Worm (Caenorhabditis elegans) whole organism, L4 larva: ENCODE measurements around the gene asps-1.

Source experiments
- D1046.2 ChIP-seq: fragments of 200-800 bp; sonication (Bioruptor generic); IDR thresholded peaks from 2 replicates; pipeline ENCODE4 v1.3.6; 2022; ENCODE audit warnings: missing genetic modification characterization, missing compliant biosample characterization
- F37D6.2 ChIP-seq: sonication (generic microtip); optimal IDR thresholded peaks from 2 replicates; lab custom pipeline; 2016; ENCODE audit warnings: mild to moderate bottlenecking, missing genetic modification characterization, missing compliant biosample characterization
- F44E2.7 ChIP-seq: fragments of 200-800 bp; sonication (Bioruptor generic); IDR thresholded peaks from 2 replicates; pipeline ENCODE4 v2.1.2; 2022; ENCODE audit warnings: missing genetic modification characterization, missing compliant biosample characterization
- R02D3.7 ChIP-seq: fragments of 150-350 bp; sonication (generic microtip); optimal IDR thresholded peaks from 3 replicates; lab custom pipeline; 2014; ENCODE audit warnings: missing biosample characterization, missing genetic modification characterization
- T26A8.4 ChIP-seq: fragments of 200-800 bp; sonication (Bioruptor generic); IDR thresholded peaks from 2 replicates; pipeline ENCODE4 v1.3.6; 2022; ENCODE audit warnings: missing genetic modification characterization, missing compliant biosample characterization
- Y105C5A.15 ChIP-seq: fragments of 200-800 bp; sonication (Bioruptor generic); IDR thresholded peaks from 2 replicates; pipeline ENCODE4 v1.3.6; 2022; ENCODE audit warnings: missing genetic modification characterization, missing compliant biosample characterization
- Y48G9A.11 ChIP-seq: fragments of 200-800 bp; sonication (Bioruptor generic); IDR thresholded peaks from 2 replicates; pipeline ENCODE4 v1.3.6; 2022; ENCODE audit warnings: missing genetic modification reagents, missing genetic modification characterization, missing compliant biosample characterization
- Y5F2A.4 ChIP-seq: fragments of 200-800 bp; sonication (Bioruptor generic); optimal IDR thresholded peaks from 2 replicates; lab custom pipeline; 2018; ENCODE audit warnings: mild to moderate bottlenecking, missing genetic modification characterization, missing compliant biosample characterization
- ZK546.5 ChIP-seq, 2 experiments: sonication (generic microtip); optimal IDR thresholded peaks; 2 replicates each; lab custom pipeline; 2017; ENCODE audit warnings: missing biosample characterization in 2 of 2, missing genetic modification characterization in 2 of 2
- aly-2 ChIP-seq: sonication (generic microtip); optimal IDR thresholded peaks from 2 replicates; lab custom pipeline; 2018; ENCODE audit warnings: missing biosample characterization, missing genetic modification characterization
- arid-1 ChIP-seq: fragments of 200-800 bp; sonication (Bioruptor generic); conservative IDR thresholded peaks from 2 replicates; pipeline ENCODE4 v1.3.6; 2022; ENCODE audit warnings: missing genetic modification reagents, missing genetic modification characterization, missing compliant biosample characterization
- ceh-20 ChIP-seq: fragments of 200-800 bp; sonication (Bioruptor generic); IDR thresholded peaks from 2 replicates; pipeline ENCODE4 v1.3.6; 2022; ENCODE audit warnings: missing genetic modification reagents, missing genetic modification characterization, missing compliant biosample characterization
- ceh-44 ChIP-seq: fragments of 200-800 bp; sonication (Bioruptor generic); IDR thresholded peaks from 2 replicates; pipeline ENCODE4 v1.3.6; 2022; ENCODE audit warnings: missing genetic modification reagents, missing genetic modification characterization, missing compliant biosample characterization
- cey-2 ChIP-seq: sonication (generic microtip); optimal IDR thresholded peaks from 3 replicates; lab custom pipeline; 2017; ENCODE audit warnings: missing genetic modification characterization, mild to moderate bottlenecking, missing compliant biosample characterization, antibody characterized with exemption, borderline replicate concordance; ENCODE audit not compliant: insufficient read depth
- ctbp-1 ChIP-seq: fragments of 200-800 bp; sonication (Bioruptor generic); IDR thresholded peaks from 2 replicates; pipeline ENCODE4 v1.3.6; 2022; ENCODE audit warnings: missing genetic modification reagents, missing genetic modification characterization, missing compliant biosample characterization
- daf-12 ChIP-seq: fragments of 150-350 bp; optimal IDR thresholded peaks from 2 replicates; lab custom pipeline; 2014; ENCODE audit warnings: missing biosample characterization, missing genetic modification reagents, missing genetic modification characterization
- dmd-6 ChIP-seq: fragments of 200-800 bp; sonication (Bioruptor generic); IDR thresholded peaks from 2 replicates; pipeline ENCODE4 v1.3.6; 2022; ENCODE audit warnings: missing genetic modification reagents, missing genetic modification characterization, missing compliant biosample characterization
- dmd-9 ChIP-seq: fragments of 200-800 bp; sonication (Bioruptor generic); IDR thresholded peaks from 2 replicates; pipeline ENCODE4 v1.3.6; 2022; ENCODE audit warnings: missing genetic modification reagents, missing genetic modification characterization, missing compliant biosample characterization
- dve-1 ChIP-seq: sonication (generic microtip); optimal IDR thresholded peaks from 2 replicates; lab custom pipeline; 2017; ENCODE audit warnings: antibody characterized with exemption, mild to moderate bottlenecking, missing genetic modification characterization, missing compliant biosample characterization; ENCODE audit not compliant: insufficient read depth
- egl-27 ChIP-seq: sonication (generic microtip); optimal IDR thresholded peaks from 3 replicates; lab custom pipeline; 2017; ENCODE audit warnings: missing biosample characterization, missing genetic modification reagents, missing genetic modification characterization
- gei-8 ChIP-seq: fragments of 200-800 bp; sonication (Bioruptor generic); optimal IDR thresholded peaks from 2 replicates; lab custom pipeline; 2018; ENCODE audit warnings: mild to moderate bottlenecking, missing genetic modification characterization, missing compliant biosample characterization
- hif-1 ChIP-seq, 2 experiments: sonication (generic microtip); optimal IDR thresholded peaks; 2 replicates each; lab custom pipeline; 2016 to 2017; ENCODE audit warnings: missing compliant biosample characterization in 2 of 2, missing genetic modification characterization in 2 of 2, missing genetic modification reagents in 2 of 2, missing genotype in 2 of 2, mild to moderate bottlenecking in 1 of 2
- hlh-11 ChIP-seq: fragments of 200-800 bp; sonication (Bioruptor generic); optimal IDR thresholded peaks from 2 replicates; lab custom pipeline; 2018; ENCODE audit warnings: mild to moderate bottlenecking, missing genetic modification characterization, missing compliant biosample characterization
- hlh-30 ChIP-seq: sonication (generic microtip); optimal IDR thresholded peaks from 2 replicates; lab custom pipeline; 2017; ENCODE audit warnings: antibody characterized with exemption, mild to moderate bottlenecking, missing genetic modification characterization, missing compliant biosample characterization; ENCODE audit not compliant: insufficient read depth
- hmg-1.1 ChIP-seq: fragments of 200-800 bp; sonication (Bioruptor generic); IDR thresholded peaks from 2 replicates; pipeline ENCODE4 v1.3.6; 2022; ENCODE audit warnings: missing genetic modification reagents, missing genetic modification characterization, missing compliant biosample characterization
- jun-1 ChIP-seq: fragments of 150-350 bp; optimal IDR thresholded peaks from 2 replicates; lab custom pipeline; 2014; ENCODE audit warnings: missing biosample characterization, missing genetic modification reagents, missing genetic modification characterization
- lim-7 ChIP-seq: fragments of 200-800 bp; sonication (Bioruptor generic); IDR thresholded peaks from 2 replicates; pipeline ENCODE4 v1.3.6; 2022; ENCODE audit warnings: missing genetic modification characterization, missing compliant biosample characterization
- lin-1 ChIP-seq: fragments of 200-800 bp; sonication (Bioruptor generic); IDR thresholded peaks from 2 replicates; pipeline ENCODE4 v1.3.6; 2022; ENCODE audit warnings: missing genetic modification reagents, missing genetic modification characterization, missing compliant biosample characterization
- lin-13 ChIP-seq: fragments of 150-350 bp; optimal IDR thresholded peaks from 2 replicates; lab custom pipeline; 2014; ENCODE audit warnings: missing biosample characterization, missing genetic modification reagents, missing genetic modification characterization
- lin-15B ChIP-seq: fragments of 150-350 bp; sonication (generic microtip); optimal IDR thresholded peaks from 3 replicates; lab custom pipeline; 2014; ENCODE audit warnings: missing biosample characterization, missing genetic modification characterization
- lin-38 ChIP-seq: fragments of 200-800 bp; sonication (Bioruptor generic); IDR thresholded peaks from 2 replicates; pipeline ENCODE4 v1.3.6; 2022; ENCODE audit warnings: missing genetic modification reagents, missing genetic modification characterization, missing compliant biosample characterization
- mdt-29 ChIP-seq: fragments of 200-800 bp; sonication (Bioruptor generic); IDR thresholded peaks from 2 replicates; pipeline ENCODE4 v1.3.6; 2022; ENCODE audit warnings: missing genetic modification reagents, missing genetic modification characterization, missing compliant biosample characterization
- mep-1 ChIP-seq: fragments of 150-350 bp; sonication (generic microtip); optimal IDR thresholded peaks from 3 replicates; lab custom pipeline; 2014; ENCODE audit warnings: missing biosample characterization, missing genetic modification characterization
- mxl-3 ChIP-seq: fragments of 200-800 bp; sonication (Bioruptor generic); optimal IDR thresholded peaks from 2 replicates; lab custom pipeline; 2018; ENCODE audit warnings: mild to moderate bottlenecking, missing genetic modification characterization, missing compliant biosample characterization
- nhr-102 ChIP-seq: sonication (generic microtip); optimal IDR thresholded peaks from 2 replicates; lab custom pipeline; 2016; ENCODE audit warnings: mild to moderate bottlenecking, missing genetic modification characterization, moderate library complexity, missing compliant biosample characterization
- nhr-111 ChIP-seq: fragments of 200-800 bp; sonication (Bioruptor generic); optimal IDR thresholded peaks from 2 replicates; lab custom pipeline; 2018; ENCODE audit warnings: mild to moderate bottlenecking, missing genetic modification characterization, missing compliant biosample characterization
- nhr-237 ChIP-seq: sonication (generic microtip); optimal IDR thresholded peaks from 2 replicates; lab custom pipeline; 2017; ENCODE audit warnings: missing biosample characterization, missing genetic modification characterization
- nhr-28 ChIP-seq: fragments of 150-350 bp; optimal IDR thresholded peaks from 2 replicates; lab custom pipeline; 2014; ENCODE audit warnings: missing biosample characterization, missing genetic modification characterization
- nhr-48 ChIP-seq: sonication (generic microtip); optimal IDR thresholded peaks from 2 replicates; lab custom pipeline; 2016; ENCODE audit warnings: mild to moderate bottlenecking, missing genetic modification characterization, missing compliant biosample characterization
- nhr-77 ChIP-seq: fragments of 150-350 bp; optimal IDR thresholded peaks from 2 replicates; lab custom pipeline; 2014; ENCODE audit warnings: missing biosample characterization, missing genetic modification characterization
- pqm-1 ChIP-seq: sonication (generic microtip); optimal IDR thresholded peaks from 2 replicates; lab custom pipeline; 2017; ENCODE audit warnings: missing biosample characterization, missing genetic modification characterization
- saeg-2 ChIP-seq: fragments of 200-800 bp; sonication (Bioruptor generic); IDR thresholded peaks from 2 replicates; pipeline ENCODE4 v1.3.6; 2022; ENCODE audit warnings: missing genetic modification reagents, missing genetic modification characterization, missing compliant biosample characterization
- set-16 ChIP-seq: fragments of 200-800 bp; sonication (Bioruptor generic); IDR thresholded peaks from 2 replicates; pipeline ENCODE4 v1.3.6; 2022; ENCODE audit warnings: missing genetic modification reagents, missing genetic modification characterization, missing compliant biosample characterization
- spr-3 ChIP-seq: fragments of 200-800 bp; sonication (Bioruptor generic); optimal IDR thresholded peaks from 2 replicates; lab custom pipeline; 2018; ENCODE audit warnings: mild to moderate bottlenecking, missing genetic modification characterization, missing compliant biosample characterization
- tra-1 ChIP-seq: fragments of 200-800 bp; sonication (Bioruptor generic); IDR thresholded peaks from 2 replicates; pipeline ENCODE4 v1.3.6; 2022; ENCODE audit warnings: missing genetic modification reagents, missing genetic modification characterization, missing compliant biosample characterization
- unc-39 ChIP-seq: sonication (generic microtip); optimal IDR thresholded peaks from 2 replicates; lab custom pipeline; 2017; ENCODE audit warnings: missing biosample characterization, missing genetic modification characterization
- zfp-2 ChIP-seq: sonication (generic microtip); optimal IDR thresholded peaks from 2 replicates; lab custom pipeline; 2016; ENCODE audit warnings: mild to moderate bottlenecking, missing genetic modification characterization, missing compliant biosample characterization
- zip-11 ChIP-seq: fragments of 200-800 bp; sonication (Bioruptor generic); IDR thresholded peaks from 2 replicates; pipeline ENCODE4 v1.3.6; 2022; ENCODE audit warnings: missing genetic modification characterization, missing compliant biosample characterization

asps-1 gene

DNA sequence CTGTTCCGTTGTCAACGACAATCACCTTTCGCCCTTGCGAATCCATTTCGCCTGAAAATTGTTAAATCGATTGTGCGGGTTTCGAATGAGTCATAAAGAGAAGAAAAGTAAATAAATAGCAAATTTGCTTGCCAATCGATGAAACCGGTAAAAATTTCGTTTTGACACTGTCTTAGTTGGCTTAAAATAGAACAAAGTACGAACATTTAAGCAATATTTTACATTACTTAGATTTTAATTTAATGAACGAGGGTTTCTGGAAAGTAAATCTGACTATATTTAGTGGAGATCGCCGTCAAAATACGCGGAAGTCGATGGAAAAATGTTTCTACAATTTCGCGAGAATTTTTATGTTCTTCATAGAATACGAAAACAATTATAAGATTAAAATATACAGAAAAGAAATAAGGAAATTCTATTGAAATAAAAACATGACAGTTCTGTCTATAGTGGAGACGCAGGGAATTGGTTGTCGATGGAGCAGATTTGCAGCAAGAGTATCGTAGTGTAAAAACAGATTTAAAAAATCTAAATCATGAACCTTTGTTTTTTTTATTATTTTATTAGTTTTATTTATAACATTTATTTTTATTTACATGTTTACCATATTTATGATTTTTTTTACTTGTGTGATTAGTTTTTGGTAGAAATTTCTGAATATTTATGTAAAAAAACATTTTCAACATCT, 21.3 kb upstream of the asps-1 start, which contains the start of gene arx-2 (continued):
- no peak for TF ChIP-seq D1046.2
- no peak for TF ChIP-seq hif-1 (tag; optimal IDR thresholded peaks at IDR 0.05; lab: Kevin White, UChicago)

DNA sequence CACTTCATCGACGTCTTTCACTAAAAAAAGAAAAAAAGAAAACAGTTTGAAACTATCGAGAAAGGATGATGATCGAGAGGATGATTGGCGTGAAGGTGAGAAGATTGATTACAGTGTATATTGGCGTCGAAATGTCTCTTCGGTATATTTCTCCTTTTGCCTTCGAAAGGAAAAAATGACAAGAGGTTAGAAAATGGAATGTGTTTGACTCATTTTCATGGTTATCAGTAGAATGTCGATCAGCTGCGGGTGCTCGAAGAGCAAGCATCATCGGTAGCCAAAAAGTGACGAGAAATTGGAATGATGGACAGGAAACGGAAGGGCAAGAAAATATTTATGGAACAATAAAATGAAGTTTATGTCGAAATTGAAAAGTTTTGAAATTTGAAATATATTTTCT, 16.6 kb upstream of the asps-1 start:
- TF ChIP-seq dmd-9 (GFP tag; lab: Robert Waterston, UW), result no peak
- no peak for TF ChIP-seq gei-8 (GFP tag; lab: Kevin White, UChicago)
- TF ChIP-seq set-16 (GFP tag; lab: Robert Waterston, UW), result no peak
- no peak for TF ChIP-seq Y5F2A.4 (GFP tag; lab: Kevin White, UChicago)
- no peak for TF ChIP-seq R02D3.7 (tag; lab: Kevin White, UChicago)
- no peak for TF ChIP-seq D1046.2
- TF ChIP-seq T26A8.4 (GFP tag; lab: Robert Waterston, UW), result no peak
- TF ChIP-seq mxl-3 (GFP tag; lab: Kevin White, UChicago), result no peak
- no peak for TF ChIP-seq F44E2.7 (GFP tag; lab: Robert Waterston, UW)
- TF ChIP-seq lin-15B (tag; lab: Kevin White, UChicago), result no peak
- peak; percentile 58; the same call in 1 of the 2 replicates for TF ChIP-seq tra-1 (GFP tag; lab: Robert Waterston, UW)
- TF ChIP-seq zfp-2 (tag; lab: Kevin White, UChicago), result no peak
- peak; percentile 47 for TF ChIP-seq nhr-28 (tag; lab: Kevin White, UChicago)
- TF ChIP-seq Y48G9A.11 (GFP tag; lab: Robert Waterston, UW), result no peak
- TF ChIP-seq unc-39 (tag; lab: Kevin White, UChicago), result no peak
- no peak for TF ChIP-seq daf-12 (tag; lab: Kevin White, UChicago)
- TF ChIP-seq hif-1 (tag; optimal IDR thresholded peaks at IDR 0.05; lab: Kevin White, UChicago), result no peak
- TF ChIP-seq F37D6.2 (tag; lab: Kevin White, UChicago), result no peak
- no peak for TF ChIP-seq hmg-1.1 (GFP tag; lab: Robert Waterston, UW)
- TF ChIP-seq aly-2 (tag; lab: Kevin White, UChicago), result no peak
- TF ChIP-seq lin-1 (GFP tag; lab: Robert Waterston, UW), result no peak
- TF ChIP-seq mdt-29 (GFP tag; lab: Robert Waterston, UW), result no peak
- TF ChIP-seq lin-38, result no peak
- peak; percentile 43 for TF ChIP-seq dve-1
- TF ChIP-seq nhr-77 (tag; lab: Kevin White, UChicago), result no peak
- TF ChIP-seq nhr-237 (tag; lab: Kevin White, UChicago), result no peak
- no peak for TF ChIP-seq jun-1 (tag; lab: Kevin White, UChicago)
- TF ChIP-seq nhr-48, result peak; percentile 74
- TF ChIP-seq zip-11 (GFP tag; lab: Robert Waterston, UW), result no peak
- TF ChIP-seq lim-7 (GFP tag; lab: Robert Waterston, UW), result no peak
- no peak for TF ChIP-seq spr-3
- no peak for TF ChIP-seq nhr-111 (GFP tag; lab: Kevin White, UChicago)
- no peak for TF ChIP-seq ceh-44
- TF ChIP-seq dmd-6 (GFP tag; lab: Robert Waterston, UW), result peak; percentile 98
- no peak for TF ChIP-seq hlh-30 (tag; lab: Kevin White, UChicago)
- no peak for TF ChIP-seq arid-1 (GFP tag; lab: Robert Waterston, UW)
- 0 out of 2 replicates have a peak, but pooled peaks have one; percentile 21 for TF ChIP-seq ceh-20 (GFP tag; lab: Robert Waterston, UW)
- no peak for TF ChIP-seq Y105C5A.15
- TF ChIP-seq nhr-102 (tag; lab: Kevin White, UChicago), result no peak
- peak; percentile 20 for TF ChIP-seq pqm-1 (tag; lab: Kevin White, UChicago)
- no peak for TF ChIP-seq ctbp-1
- TF ChIP-seq cey-2, result no peak
- peak; percentile 63 for TF ChIP-seq hlh-11 (tag; lab: Kevin White, UChicago)
- no peak for TF ChIP-seq saeg-2 (GFP tag; lab: Robert Waterston, UW)
- TF ChIP-seq ZK546.5 (tag; optimal IDR thresholded peaks at IDR 0.05; lab: Kevin White, UChicago), result no peak
- no peak for TF ChIP-seq mep-1
- TF ChIP-seq egl-27, result no peak
- TF ChIP-seq lin-13 (GFP tag; lab: Kevin White, UChicago), result no peak
